Worm (Caenorhabditis elegans) whole organism, L2 larva: ENCODE data around the gene B0361.9.

Experiments
- F13H6.1 ChIP-seq: sonication (generic microtip); optimal IDR thresholded peaks from 2 replicates; lab custom pipeline; 2016; ENCODE audit warnings: missing genetic modification characterization, missing compliant biosample characterization
- R02D3.7 ChIP-seq: fragments of 150-350 bp; optimal IDR thresholded peaks from 2 replicates; lab custom pipeline; 2014; ENCODE audit warnings: missing biosample characterization, missing genetic modification characterization
- Y55F3AM.14 ChIP-seq: fragments of 200-800 bp; sonication (Bioruptor generic); optimal IDR thresholded peaks from 2 replicates; lab custom pipeline; 2018; ENCODE audit warnings: mild to moderate bottlenecking, missing genetic modification characterization, missing compliant biosample characterization
- ZK546.5 ChIP-seq: sonication (generic microtip); optimal IDR thresholded peaks from 2 replicates; lab custom pipeline; 2017; ENCODE audit warnings: missing biosample characterization, missing genetic modification characterization
- alr-1 ChIP-seq: fragments of 150-350 bp; optimal IDR thresholded peaks from 2 replicates; lab custom pipeline; 2014; ENCODE audit warnings: missing biosample characterization, missing genetic modification characterization
- aly-2 ChIP-seq: fragments of 150-350 bp; optimal IDR thresholded peaks from 2 replicates; lab custom pipeline; 2014; ENCODE audit warnings: missing biosample characterization, missing genetic modification characterization
- ama-1 ChIP-seq: fragments of 150-350 bp; optimal IDR thresholded peaks from 2 replicates; lab custom pipeline; 2018; ENCODE audit warnings: inconsistent platforms
- blmp-1 ChIP-seq: sonication (generic microtip); optimal IDR thresholded peaks from 2 replicates; lab custom pipeline; 2017; ENCODE audit warnings: missing genetic modification characterization, mild to moderate bottlenecking, missing compliant biosample characterization, antibody characterized with exemption, moderate library complexity; ENCODE audit not compliant: insufficient read depth
- ceh-16 ChIP-seq: fragments of 150-350 bp; optimal IDR thresholded peaks from 2 replicates; lab custom pipeline; 2014; ENCODE audit warnings: missing biosample characterization, missing genetic modification characterization
- ceh-82 ChIP-seq: fragments of 150-350 bp; optimal IDR thresholded peaks from 2 replicates; lab custom pipeline; 2014; ENCODE audit warnings: missing biosample characterization, missing genetic modification characterization
- dmd-4 ChIP-seq: sonication (generic microtip); optimal IDR thresholded peaks from 2 replicates; lab custom pipeline; 2017; ENCODE audit warnings: missing biosample characterization, missing genetic modification characterization
- egl-27 ChIP-seq: sonication (generic microtip); optimal IDR thresholded peaks from 3 replicates; lab custom pipeline; 2017; ENCODE audit warnings: missing biosample characterization, missing genetic modification reagents, missing genetic modification characterization
- elt-1 ChIP-seq: fragments of 150-350 bp; optimal IDR thresholded peaks from 2 replicates; lab custom pipeline; 2014; ENCODE audit warnings: missing biosample characterization, missing genetic modification characterization
- elt-3 ChIP-seq: sonication (generic microtip); optimal IDR thresholded peaks from 2 replicates; lab custom pipeline; 2017; ENCODE audit warnings: missing biosample characterization, missing genetic modification characterization
- fos-1 ChIP-seq: fragments of 150-350 bp; optimal IDR thresholded peaks from 2 replicates; lab custom pipeline; 2014; ENCODE audit warnings: missing biosample characterization, missing genetic modification characterization
- gmeb-1 ChIP-seq: fragments of 150-350 bp; optimal IDR thresholded peaks from 2 replicates; lab custom pipeline; 2014; ENCODE audit warnings: missing biosample characterization, missing genetic modification characterization
- lin-11 ChIP-seq: fragments of 150-350 bp; sonication (generic microtip); optimal IDR thresholded peaks from 2 replicates; lab custom pipeline; 2014; ENCODE audit warnings: missing biosample characterization, missing genetic modification characterization, inconsistent platforms, mixed read lengths
- lin-39 ChIP-seq: fragments of 150-350 bp; optimal IDR thresholded peaks from 2 replicates; lab custom pipeline; 2014; ENCODE audit warnings: missing biosample characterization, missing genetic modification reagents, missing genetic modification characterization
- lsy-2 ChIP-seq, 2 experiments: fragments of 150-350 bp in 1 of 2; sonication (generic microtip) in 1 of 2; optimal IDR thresholded peaks; 2 replicates each; lab custom pipeline; 2014 to 2017; ENCODE audit warnings: missing biosample characterization in 2 of 2, missing genetic modification characterization in 2 of 2
- mab-5 ChIP-seq: fragments of 150-350 bp; optimal IDR thresholded peaks from 2 replicates; lab custom pipeline; 2014; ENCODE audit warnings: missing biosample characterization, missing genetic modification characterization
- mbf-1 ChIP-seq: sonication (generic microtip); optimal IDR thresholded peaks from 2 replicates; lab custom pipeline; 2017; ENCODE audit warnings: missing biosample characterization, missing genetic modification characterization
- mdl-1 ChIP-seq, 2 experiments: fragments of 150-350 bp in 1 of 2; sonication (generic microtip) in 1 of 2; optimal IDR thresholded peaks; 2 replicates each; lab custom pipeline; 2017; ENCODE audit warnings: missing biosample characterization in 2 of 2, missing genetic modification characterization in 2 of 2
- nhr-10 ChIP-seq: sonication (generic microtip); optimal IDR thresholded peaks from 2 replicates; lab custom pipeline; 2017; ENCODE audit warnings: missing biosample characterization, missing genetic modification characterization
- nhr-11 ChIP-seq: fragments of 150-350 bp; optimal IDR thresholded peaks from 2 replicates; lab custom pipeline; 2014; ENCODE audit warnings: missing biosample characterization, missing genetic modification characterization
- nhr-129 ChIP-seq: fragments of 150-350 bp; optimal IDR thresholded peaks from 2 replicates; lab custom pipeline; 2014; ENCODE audit warnings: missing biosample characterization, missing genetic modification characterization
- nhr-21 ChIP-seq: fragments of 150-350 bp; optimal IDR thresholded peaks from 2 replicates; lab custom pipeline; 2014; ENCODE audit warnings: missing biosample characterization, missing genetic modification characterization
- nhr-25 ChIP-seq: fragments of 150-350 bp; sonication (generic microtip); optimal IDR thresholded peaks from 3 replicates; lab custom pipeline; 2014; ENCODE audit warnings: missing biosample characterization, missing genetic modification characterization
- nhr-6 ChIP-seq: fragments of 150-350 bp; optimal IDR thresholded peaks from 2 replicates; lab custom pipeline; 2014; ENCODE audit warnings: missing biosample characterization, missing genetic modification characterization
- peb-1 ChIP-seq: fragments of 150-350 bp; optimal IDR thresholded peaks from 2 replicates; lab custom pipeline; 2014; ENCODE audit warnings: missing biosample characterization, missing genetic modification characterization
- sem-4 ChIP-seq: fragments of 150-350 bp; optimal IDR thresholded peaks from 2 replicates; lab custom pipeline; 2014; ENCODE audit warnings: missing biosample characterization, missing genetic modification reagents, missing genetic modification characterization
- skn-1 ChIP-seq: sonication (generic microtip); optimal IDR thresholded peaks from 2 replicates; lab custom pipeline; 2017; ENCODE audit warnings: missing biosample characterization, missing genetic modification characterization
- sma-3 ChIP-seq: sonication (generic microtip); optimal IDR thresholded peaks from 2 replicates; lab custom pipeline; 2016; ENCODE audit warnings: missing genetic modification reagents, missing genetic modification characterization, missing compliant biosample characterization
- sma-9 ChIP-seq, 2 experiments: fragments of 150-350 bp in 1 of 2; sonication (generic microtip) in 1 of 2; optimal IDR thresholded peaks; 2 replicates each; lab custom pipeline; 2014 to 2016; ENCODE audit warnings: missing genetic modification characterization in 2 of 2, mild to moderate bottlenecking in 1 of 2, missing biosample characterization in 1 of 2, missing compliant biosample characterization in 1 of 2, missing genetic modification reagents in 1 of 2, moderate library complexity in 1 of 2
- snpc-4 ChIP-seq: fragments of 150-350 bp; optimal IDR thresholded peaks from 2 replicates; lab custom pipeline; 2014; ENCODE audit warnings: missing biosample characterization, missing genetic modification characterization
- unc-55 ChIP-seq: fragments of 150-350 bp; sonication (generic microtip); optimal IDR thresholded peaks from 3 replicates; lab custom pipeline; 2014; ENCODE audit warnings: missing biosample characterization, missing genetic modification reagents, missing genetic modification characterization
- unc-62 ChIP-seq: fragments of 150-350 bp; optimal IDR thresholded peaks from 2 replicates; lab custom pipeline; 2014; ENCODE audit warnings: missing biosample characterization, missing genetic modification reagents, missing genetic modification characterization
- zag-1 ChIP-seq: fragments of 150-350 bp; optimal IDR thresholded peaks from 2 replicates; lab custom pipeline; 2014; ENCODE audit warnings: missing biosample characterization, missing genetic modification characterization

B0361.9 gene

ce11 chrIII:7308600-7309109 lies 9.2 kb upstream of the B0361.9 start, which contains the start of gene acbp-4:
Gene acbp-4 (minus strand): TSS chrIII:7309109.
- TF ChIP-seq ceh-82 (tag; lab: Kevin White, UChicago) (no peak), unc-62 (GFP tag; lab: Kevin White, UChicago) (no peak)

ce11 chrIII:7305649-7305977 lies 6.2 kb upstream of the B0361.9 start:
- TF ChIP-seq fos-1 (tag; lab: Kevin White, UChicago), result peak; percentile 19
- TF ChIP-seq sma-9 (GFP tag; optimal IDR thresholded peaks at IDR 0.05; lab: Kevin White, UChicago), result peak; percentile 37
- TF ChIP-seq sma-9 (tag; optimal IDR thresholded peaks at IDR 0.05; lab: Kevin White, UChicago), result no peak
- no peak for TF ChIP-seq zag-1 (tag; lab: Kevin White, UChicago)
- no peak for TF ChIP-seq lin-39 (tag; lab: Kevin White, UChicago)
- peak; percentile 9 for TF ChIP-seq egl-27 (tag; lab: Kevin White, UChicago)
- peak; percentile 93 for TF ChIP-seq sma-3
- peak; percentile 73 for TF ChIP-seq nhr-21 (tag; lab: Kevin White, UChicago)

DNA sequence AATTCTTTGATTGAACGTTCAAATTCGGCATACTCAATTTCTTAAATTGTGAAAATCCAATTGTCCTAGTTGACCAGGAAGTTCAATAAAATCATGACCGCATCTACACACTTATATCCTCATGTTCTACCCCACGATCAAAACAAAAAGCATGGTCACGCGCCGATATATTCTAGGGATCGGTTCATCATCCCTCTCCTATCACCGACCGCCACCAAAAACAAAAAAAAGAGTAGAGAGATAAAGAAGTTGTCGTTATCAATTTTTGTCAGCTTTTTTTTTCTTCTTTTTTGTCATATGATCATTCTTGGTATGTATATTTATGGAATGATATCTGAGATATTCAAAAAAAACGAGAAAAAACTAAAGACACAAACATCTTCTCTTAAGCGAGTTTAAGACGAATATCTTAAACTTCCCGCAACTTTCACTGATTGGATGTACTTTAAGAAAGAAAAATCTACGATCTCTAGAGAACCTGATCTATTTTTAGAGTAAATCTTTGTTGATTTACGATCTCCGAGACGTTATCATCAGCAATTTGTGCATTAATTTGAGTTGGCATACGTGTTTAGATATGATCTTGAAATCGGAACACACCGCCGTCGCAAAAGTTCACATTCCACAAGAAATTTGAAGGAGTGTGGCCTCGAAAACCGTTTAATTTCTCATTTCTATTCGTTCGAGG lies 5.7 kb upstream of the B0361.9 start:
- TF ChIP-seq aly-2 (tag; lab: Kevin White, UChicago), result no peak
- TF ChIP-seq nhr-21 (tag; lab: Kevin White, UChicago), result peak; percentile 61
- TF ChIP-seq sma-9 (GFP tag; optimal IDR thresholded peaks at IDR 0.05; lab: Kevin White, UChicago), result peak; percentile 34
- TF ChIP-seq sma-9 (tag; optimal IDR thresholded peaks at IDR 0.05; lab: Kevin White, UChicago), result no peak
- no peak for TF ChIP-seq ceh-82 (tag; lab: Kevin White, UChicago)
- peak; percentile 5 for TF ChIP-seq nhr-129 (tag; lab: Kevin White, UChicago)
- no peak for TF ChIP-seq lin-11 (tag; lab: Kevin White, UChicago)
- peak; percentile 85 for TF ChIP-seq elt-1 (tag; lab: Kevin White, UChicago)
- no peak for TF ChIP-seq unc-55
- peak; percentile 27 for TF ChIP-seq gmeb-1 (tag; lab: Kevin White, UChicago)
- peak in 1 of 2 experiments; percentile 22 for TF ChIP-seq mdl-1 (tag; optimal IDR thresholded peaks at IDR 0.05; lab: Kevin White, UChicago)
- peak; percentile 26 for TF ChIP-seq blmp-1
- TF ChIP-seq ZK546.5 (tag; lab: Kevin White, UChicago), result no peak
- peak in 1 of 2 experiments; percentile 33 for TF ChIP-seq lsy-2 (tag; optimal IDR thresholded peaks at IDR 0.05; lab: Kevin White, UChicago)
- TF ChIP-seq sma-3, result peak; percentile 61
- no peak for TF ChIP-seq alr-1 (tag; lab: Kevin White, UChicago)
- TF ChIP-seq, all 48 proteins: peak for 9

DNA sequence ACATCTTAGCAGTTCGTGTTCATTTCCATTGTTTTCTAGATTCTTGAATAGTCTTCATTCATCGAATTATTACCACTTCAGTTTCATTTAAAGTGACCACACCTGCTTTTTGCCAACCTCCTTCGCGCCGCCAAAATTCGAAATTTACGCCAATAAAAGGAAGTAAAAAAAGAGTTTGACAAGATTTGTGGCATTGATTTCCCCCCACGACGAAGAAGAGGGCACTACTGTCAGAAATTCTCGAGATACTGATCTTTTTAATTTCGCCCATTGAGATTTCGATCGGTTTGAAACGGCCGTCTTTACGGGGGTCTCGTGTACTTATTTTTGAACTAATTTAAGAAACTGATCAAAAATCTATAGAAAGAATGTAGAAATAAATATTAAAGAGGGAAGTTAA lies 2.2 kb upstream of the B0361.9 start:
- TF ChIP-seq ceh-16 (tag; lab: Kevin White, UChicago) (peak; percentile 33), R02D3.7 (tag; lab: Kevin White, UChicago) (no peak), elt-1 (tag; lab: Kevin White, UChicago) (peak; percentile 43), sma-9 (GFP tag; optimal IDR thresholded peaks at IDR 0.05; lab: Kevin White, UChicago) (peak; percentile 27), sma-9 (tag; optimal IDR thresholded peaks at IDR 0.05; lab: Kevin White, UChicago) (no peak), nhr-25 (tag; lab: Kevin White, UChicago) (peak; percentile 7)

ce11 chrIII:7300763-7301162 lies 1.3 kb upstream of the B0361.9 start:
- no peak for TF ChIP-seq ceh-16 (tag; lab: Kevin White, UChicago)
- peak; percentile 41 for TF ChIP-seq sma-9 (GFP tag; optimal IDR thresholded peaks at IDR 0.05; lab: Kevin White, UChicago)
- no peak for TF ChIP-seq sma-9 (tag; optimal IDR thresholded peaks at IDR 0.05; lab: Kevin White, UChicago)
- no peak for TF ChIP-seq blmp-1
- TF ChIP-seq nhr-129 (tag; lab: Kevin White, UChicago), result peak; percentile 9
- no peak for TF ChIP-seq egl-27 (tag; lab: Kevin White, UChicago)
- peak; percentile 43 for TF ChIP-seq nhr-25 (tag; lab: Kevin White, UChicago)

DNA sequence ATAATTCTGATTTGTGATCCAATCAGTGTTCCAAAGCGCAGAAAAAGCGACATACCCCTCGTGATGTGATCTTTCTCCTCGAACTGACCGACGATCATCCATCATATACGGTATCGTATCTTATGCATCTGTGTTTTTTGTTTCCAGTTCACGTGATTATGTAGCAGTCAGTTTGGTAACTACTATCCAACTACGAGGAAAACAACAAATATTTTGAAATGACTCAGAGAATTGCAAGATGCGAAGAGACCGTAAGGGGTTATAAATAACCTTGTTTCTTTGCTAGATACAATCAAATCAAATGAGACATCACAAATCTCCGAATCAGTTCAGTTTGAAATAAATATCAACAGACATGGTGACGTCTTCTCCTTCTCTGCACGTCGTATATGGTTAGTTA lies 738 bp upstream of the B0361.9 start:
- TF ChIP-seq R02D3.7 (tag; lab: Kevin White, UChicago) (no peak), nhr-11 (no peak), ama-1 (lab: Kevin White, UChicago) (no peak), F13H6.1 (tag; lab: Kevin White, UChicago) (no peak), peb-1 (tag; lab: Kevin White, UChicago) (no peak), lsy-2 (tag; optimal IDR thresholded peaks at IDR 0.05; lab: Kevin White, UChicago) (peak in 1 of 2 experiments; percentile 71), elt-3 (no peak), nhr-10 (tag; lab: Kevin White, UChicago) (no peak), lin-11 (tag; lab: Kevin White, UChicago) (no peak), dmd-4 (tag; lab: Kevin White, UChicago) (no peak), mab-5 (no peak), lin-39 (tag; lab: Kevin White, UChicago) (no peak), mdl-1 (tag; optimal IDR thresholded peaks at IDR 0.05; lab: Kevin White, UChicago) (peak in 1 of 2 experiments; percentile 32), alr-1 (tag; lab: Kevin White, UChicago) (no peak), snpc-4 (tag; lab: Kevin White, UChicago) (no peak), mbf-1 (tag; lab: Kevin White, UChicago) (no peak), nhr-21 (tag; lab: Kevin White, UChicago) (peak; percentile 84), Y55F3AM.14 (GFP tag; lab: Kevin White, UChicago) (no peak), nhr-6 (tag; lab: Kevin White, UChicago) (peak; percentile 51), nhr-25 (tag; lab: Kevin White, UChicago) (peak; percentile 89), skn-1 (tag; lab: Kevin White, UChicago) (no peak), aly-2 (tag; lab: Kevin White, UChicago) (no peak), sem-4 (no peak), elt-1 (tag; lab: Kevin White, UChicago) (peak; percentile 37), fos-1 (tag; lab: Kevin White, UChicago) (peak; percentile 21), blmp-1 (peak; percentile 72)
